Worm (Caenorhabditis elegans) whole organism, mixed stage, embryonic: ENCODE data around the gene Y57G11C.1142.
"Not testable (repeated sequence)": the region's sequence is repeated elsewhere in the genome, so short reads cannot be mapped to it uniquely, and the experiment has no call there.

Experiments used
- M03D4.4 ChIP-seq: sonication (generic microtip); optimal IDR thresholded peaks from 2 replicates; lab custom pipeline; 2017; ENCODE audit warnings: mild to moderate bottlenecking, missing genetic modification characterization, missing compliant biosample characterization
- blmp-1 ChIP-seq: fragments of 150-350 bp; optimal IDR thresholded peaks from 2 replicates; lab custom pipeline; 2014; ENCODE audit warnings: missing biosample characterization, missing genetic modification characterization
- ces-1 ChIP-seq: fragments of 150-350 bp; optimal IDR thresholded peaks from 2 replicates; lab custom pipeline; 2014; ENCODE audit warnings: missing biosample characterization, missing genetic modification reagents, missing genetic modification characterization
- elt-3 ChIP-seq: fragments of 150-350 bp; optimal IDR thresholded peaks from 2 replicates; lab custom pipeline; 2014; ENCODE audit warnings: missing biosample characterization, missing genetic modification characterization
- lin-13 ChIP-seq: fragments of 150-350 bp; optimal IDR thresholded peaks from 2 replicates; lab custom pipeline; 2014; ENCODE audit warnings: missing biosample characterization, missing genetic modification characterization
- mep-1 ChIP-seq: fragments of 150-350 bp; optimal IDR thresholded peaks from 2 replicates; lab custom pipeline; 2017; ENCODE audit warnings: missing biosample characterization, missing genetic modification reagents, missing genetic modification characterization, inconsistent platforms
- nhr-12 ChIP-seq: fragments of 150-350 bp; optimal IDR thresholded peaks from 2 replicates; lab custom pipeline; 2014; ENCODE audit warnings: missing biosample characterization, missing genetic modification characterization
- nhr-76 ChIP-seq: sonication (generic microtip); optimal IDR thresholded peaks from 2 replicates; lab custom pipeline; 2017; ENCODE audit warnings: missing biosample characterization, missing genetic modification characterization
- pha-4 ChIP-seq: fragments of 150-350 bp; optimal IDR thresholded peaks from 2 replicates; lab custom pipeline; 2018; ENCODE audit warnings: missing biosample characterization, missing genetic modification reagents, missing genetic modification characterization
- snpc-4 ChIP-seq: fragments of 150-350 bp; optimal IDR thresholded peaks from 2 replicates; lab custom pipeline; 2014; ENCODE audit warnings: missing biosample characterization, missing genetic modification characterization
- sptf-1 ChIP-seq: sonication (generic microtip); optimal IDR thresholded peaks from 2 replicates; lab custom pipeline; 2017; ENCODE audit warnings: mild to moderate bottlenecking, missing genetic modification characterization, moderate library complexity, missing compliant biosample characterization
- tbx-8 ChIP-seq: fragments of 200-800 bp; sonication (Bioruptor generic); optimal IDR thresholded peaks from 2 replicates; lab custom pipeline; 2018; ENCODE audit warnings: mild to moderate bottlenecking, missing genetic modification characterization, moderate library complexity, missing compliant biosample characterization
- unc-39 ChIP-seq: fragments of 150-350 bp; optimal IDR thresholded peaks from 2 replicates; lab custom pipeline; 2014; ENCODE audit warnings: missing biosample characterization, missing genetic modification characterization
- unc-62 ChIP-seq: fragments of 150-350 bp; optimal IDR thresholded peaks from 2 replicates; lab custom pipeline; 2014; ENCODE audit warnings: missing biosample characterization, missing genetic modification reagents, missing genetic modification characterization

- not testable (repeated sequence) for TF ChIP-seq unc-62 (GFP tag; lab: Kevin White, UChicago); unc-39; mep-1 (tag; lab: Kevin White, UChicago); snpc-4 (tag; lab: Kevin White, UChicago); lin-13 (tag; lab: Kevin White, UChicago); nhr-76 (tag; lab: Kevin White, UChicago); nhr-12 (tag; lab: Kevin White, UChicago); ces-1; elt-3 (tag; lab: Kevin White, UChicago); pha-4 (tag; lab: Kevin White, UChicago); tbx-8; M03D4.4; blmp-1 (tag; lab: Kevin White, UChicago); sptf-1 (tag; lab: Kevin White, UChicago)
Measured at ce11 chrIV:14843062-14843461, 40.6 kb downstream of the Y57G11C.1142 start, which contains the start of gene Y57G11C.20.
